Fruit fly (Drosophila melanogaster): ENCODE data around the gene CG7102.
"Not testable (repeated sequence)": the region's sequence is repeated elsewhere in the genome, so short reads cannot be mapped to it uniquely, and the experiment has no call there.

The CG7102 gene

dm6 chr2L:7856380-7857127 is 30.8 kb downstream of the CG7102 start, which contains the start of gene lectin-28C (continued):
- TF ChIP-seq CG9817 (tag; optimal IDR thresholded peaks at IDR 0.05) (peak; percentile 8), CG16813 (GFP tag; IDR thresholded peaks at IDR 0.05; ENCODE audit: partially characterized antibody) (peak; percentile 54; the same call in 1 of the 3 replicates), sob (GFP tag; IDR thresholded peaks at IDR 0.05) (peak; percentile 24; the same call in 1 of the 2 replicates), Blimp-1 (GFP tag; optimal IDR thresholded peaks at IDR 0.05) (peak; percentile 1), Pdp1 (GFP tag; optimal IDR thresholded peaks at IDR 0.05) (peak in 1 of 2 experiments; percentile 1), Dp (GFP tag; optimal IDR thresholded peaks at IDR 0.05) (peak; percentile 58), CG6854 (GFP tag; optimal IDR thresholded peaks at IDR 0.05) (peak; percentile 48), bbx (GFP tag; IDR thresholded peaks at IDR 0.05; ENCODE audit: partially characterized antibody) (peak; percentile 66), pzg (GFP tag; optimal IDR thresholded peaks at IDR 0.05) (peak; percentile 16), CG11504 (tag; optimal IDR thresholded peaks at IDR 0.05) (peak; percentile 44), CG17912 (GFP tag; optimal IDR thresholded peaks at IDR 0.05) (peak; percentile 29), CG34422 (GFP tag; IDR thresholded peaks at IDR 0.05) (peak; percentile 17; the same call in 1 of the 3 replicates), tna (GFP tag; IDR thresholded peaks at IDR 0.05; ENCODE audit: partially characterized antibody) (peak; percentile 32; the same call in 1 of the 2 replicates), ind (GFP tag; optimal IDR thresholded peaks at IDR 0.05) (peak; percentile 22), CG11456 (GFP tag; IDR thresholded peaks at IDR 0.05) (peak; percentile 60; the same call in 1 of the 3 replicates), dysf (GFP tag; IDR thresholded peaks at IDR 0.05) (peak; percentile 52; the same call in 1 of the 3 replicates), Abd-B (GFP tag; optimal IDR thresholded peaks at IDR 0.05) (peak; percentile 87), Awh (GFP tag; IDR thresholded peaks at IDR 0.05) (0 out of 2 replicates have a peak, but pooled peaks have one; percentile 10), H2.0 (GFP tag; IDR thresholded peaks at IDR 0.05) (0 out of 2 replicates have a peak, but pooled peaks have one; percentile 14), CG9932 (GFP tag; IDR thresholded peaks at IDR 0.05) (0 out of 2 replicates have a peak, but pooled peaks have one; percentile 22), Lhr (GFP tag; optimal IDR thresholded peaks at IDR 0.05) (peak; percentile 39), zfh1 (GFP tag; IDR thresholded peaks at IDR 0.05) (peak; percentile 35; the same call in 1 of the 3 replicates), nmo (GFP tag; optimal IDR thresholded peaks at IDR 0.05) (peak; percentile 26), Dll (GFP tag; IDR thresholded peaks at IDR 0.05; ENCODE audit: partially characterized antibody) (peak; percentile 22; the same call in 1 of the 4 replicates), CG33213 (GFP tag; optimal IDR thresholded peaks at IDR 0.05) (peak; percentile 12), onecut (GFP tag; IDR thresholded peaks at IDR 0.05) (peak; percentile 9; the same call in 1 of the 2 replicates), ci (GFP tag; IDR thresholded peaks at IDR 0.05) (0 out of 3 replicates have a peak, but pooled peaks have one; percentile 20), chif (GFP tag; optimal IDR thresholded peaks at IDR 0.05) (peak in 1 of 2 experiments; percentile 13), otp (GFP tag; IDR thresholded peaks at IDR 0.05) (0 out of 3 replicates have a peak, but pooled peaks have one; percentile 44), E2f2 (GFP tag; IDR thresholded peaks at IDR 0.05) (peak; percentile 68), CG42726 (GFP tag; IDR thresholded peaks at IDR 0.05; ENCODE audit: partially characterized antibody) (peak; percentile 72), row (GFP tag; IDR thresholded peaks at IDR 0.05) (peak; percentile 23; the same call in 1 of the 3 replicates), Dek (tag; optimal IDR thresholded peaks at IDR 0.05) (peak; percentile 2), stwl (tag; optimal IDR thresholded peaks at IDR 0.05) (peak; percentile 97), CG2199 (GFP tag; IDR thresholded peaks at IDR 0.05) (peak; percentile 99), Bgb (GFP tag; IDR thresholded peaks at IDR 0.05; ENCODE audit: partially characterized antibody) (peak; percentile 71), CG13287 (GFP tag; IDR thresholded peaks at IDR 0.05; ENCODE audit: partially characterized antibody) (peak; percentile 65), Xbp1 (GFP tag; optimal IDR thresholded peaks at IDR 0.05) (peak; percentile 13), Ets97D (GFP tag; optimal IDR thresholded peaks at IDR 0.05) (peak; percentile 36), CoRest (tag; optimal IDR thresholded peaks at IDR 0.05) (peak; percentile 12), pan (GFP tag; optimal IDR thresholded peaks at IDR 0.05 in 1 of 2, IDR thresholded peaks at IDR 0.05 in 1 of 2) (peak in 1 of 2 experiments; percentile 45), CG7839 (tag; optimal IDR thresholded peaks at IDR 0.05) (peak; percentile 30), CG17829 (tag; optimal IDR thresholded peaks at IDR 0.05) (peak; percentile 10), CG6791 (GFP tag; IDR thresholded peaks at IDR 0.05; ENCODE audit: partially characterized antibody) (peak; percentile 88), knrl (GFP tag; IDR thresholded peaks at IDR 0.05; ENCODE audit: partially characterized antibody) (peak; percentile 47; the same call in 2 of the 3 replicates)
- not testable (repeated sequence) for TF ChIP-seq pan (optimal IDR thresholded peaks at IDR 0.05)
